Worm (Caenorhabditis elegans) whole organism, L4/young adult: ENCODE data around the gene gst-37.

Experiments used
- W03F9.2 ChIP-seq: fragments of 150-350 bp; optimal IDR thresholded peaks from 2 replicates; lab custom pipeline; 2014; ENCODE audit warnings: missing biosample characterization, missing genetic modification characterization
- dao-5 ChIP-seq: sonication (generic microtip); optimal IDR thresholded peaks from 2 replicates; lab custom pipeline; 2016; ENCODE audit warnings: missing genotype, missing genetic modification characterization, moderate library complexity, missing compliant biosample characterization
- him-1 ChIP-seq: sonication (generic microtip); optimal IDR thresholded peaks from 2 replicates; lab custom pipeline; 2016; ENCODE audit warnings: missing genotype, missing genetic modification reagents, missing genetic modification characterization, missing compliant biosample characterization

gst-37 gene

DNA sequence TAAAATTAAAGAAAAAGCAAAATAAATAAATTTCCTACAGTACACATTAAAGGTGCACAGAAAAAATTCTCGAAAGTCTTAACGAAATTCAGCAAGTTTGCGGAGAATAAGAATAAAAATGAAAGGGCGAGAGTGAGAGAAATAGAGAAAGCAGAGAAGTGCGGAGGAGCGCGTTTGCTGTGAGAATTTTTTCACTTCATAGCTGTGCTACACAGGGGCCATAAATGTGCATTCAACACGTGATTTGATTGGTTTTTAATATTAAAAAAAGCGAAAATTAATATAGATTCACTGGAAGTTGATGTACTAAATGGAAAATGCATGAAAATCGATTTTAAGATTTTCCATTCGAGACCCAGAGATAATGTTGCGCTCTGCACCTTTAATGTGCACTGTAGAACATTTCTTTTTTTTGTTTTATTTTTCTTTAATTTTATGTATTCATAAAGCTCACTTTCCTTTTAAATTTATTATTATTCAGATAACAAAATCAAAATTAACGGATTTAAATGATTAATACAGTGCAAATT is 3.3 kb upstream of the gst-37 start, which contains the start of gene Y32G9A.2:
Y32G9A.2 (plus strand) TSS at position 480 of the 530 bp plus-strand sequence.
- TF ChIP-seq dao-5 (tag; lab: Kevin White, UChicago) (no peak), W03F9.2 (tag; lab: Kevin White, UChicago) (no peak), him-1 (tag; lab: Kevin White, UChicago) (no peak)

DNA sequence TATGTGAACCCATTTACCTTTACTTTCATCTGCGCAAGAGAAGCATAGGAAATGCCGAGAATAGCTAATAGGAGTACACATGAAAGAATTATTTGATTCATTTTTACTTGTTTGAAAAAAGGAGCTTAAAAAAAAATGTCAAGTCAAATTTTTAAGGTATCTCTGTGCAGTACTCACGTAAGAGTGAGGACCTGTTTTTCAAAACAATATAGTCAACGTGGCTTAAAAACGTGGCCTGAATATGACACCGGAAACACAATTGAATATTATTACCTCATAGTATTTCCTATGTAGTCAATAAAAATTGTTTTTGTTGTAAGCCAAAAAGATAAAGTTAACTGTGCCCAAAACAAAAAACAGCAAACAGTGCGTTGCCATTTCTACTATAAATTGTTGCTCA is 1.3 kb upstream of the gst-37 start, which contains the start of gene Y32G9A.12:
Y32G9A.12 (minus strand) TSS at position 101 of the 400 bp plus-strand sequence.
- TF ChIP-seq him-1 (tag; lab: Kevin White, UChicago) (no peak), W03F9.2 (tag; lab: Kevin White, UChicago) (no peak), dao-5 (tag; lab: Kevin White, UChicago) (no peak)

DNA sequence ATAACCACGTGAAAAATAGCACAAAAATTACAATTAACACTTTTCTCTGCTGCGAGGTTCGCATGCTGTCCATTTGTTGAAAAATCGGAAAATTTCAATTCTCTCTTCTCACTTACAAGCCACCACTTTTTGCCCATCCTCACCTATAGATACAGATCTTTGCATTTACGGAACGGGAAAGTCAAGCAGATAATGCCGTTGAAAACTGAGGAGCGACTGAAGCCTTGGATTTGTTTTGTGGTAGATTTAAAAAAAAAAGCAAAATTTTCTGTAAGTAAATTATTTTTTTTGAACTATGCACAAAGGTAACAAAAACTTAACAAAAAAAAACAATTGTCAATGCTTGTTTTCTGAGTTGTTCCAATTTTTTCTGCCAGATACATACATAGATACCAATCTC is 4.1 kb downstream of the gst-37 start, which contains the start of gene T06A1.1:
T06A1.1 (minus strand) TSS at position 101 of the 400 bp plus-strand sequence.
- TF ChIP-seq W03F9.2 (tag; lab: Kevin White, UChicago) = no peak
- TF ChIP-seq dao-5 (tag; lab: Kevin White, UChicago) = no peak
- no peak for TF ChIP-seq him-1 (tag; lab: Kevin White, UChicago)

DNA sequence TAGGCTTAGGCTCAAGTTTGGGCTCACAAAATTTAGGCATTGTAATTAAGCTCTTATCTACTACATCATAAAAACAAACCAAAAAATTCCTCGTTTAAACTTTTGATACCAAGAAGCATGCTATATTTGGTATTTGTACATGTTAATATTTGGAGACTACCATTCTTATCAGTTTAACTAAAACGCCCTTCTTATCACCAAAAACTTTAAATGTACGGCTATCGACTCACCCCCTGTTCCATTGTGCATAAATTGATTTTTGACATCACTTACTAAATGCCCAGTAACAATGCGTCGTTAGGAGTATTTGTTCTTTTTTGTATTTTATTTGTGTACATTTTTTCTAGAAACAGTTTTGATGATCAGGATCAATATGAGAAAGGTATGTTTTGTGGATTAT is 5.6 kb downstream of the gst-37 start, which contains the start of gene T06A1.5:
T06A1.5 (plus strand) TSS at position 209 of the 400 bp plus-strand sequence.
- TF ChIP-seq him-1 (tag; lab: Kevin White, UChicago) (no peak), dao-5 (tag; lab: Kevin White, UChicago) (no peak), W03F9.2 (tag; lab: Kevin White, UChicago) (no peak)

DNA sequence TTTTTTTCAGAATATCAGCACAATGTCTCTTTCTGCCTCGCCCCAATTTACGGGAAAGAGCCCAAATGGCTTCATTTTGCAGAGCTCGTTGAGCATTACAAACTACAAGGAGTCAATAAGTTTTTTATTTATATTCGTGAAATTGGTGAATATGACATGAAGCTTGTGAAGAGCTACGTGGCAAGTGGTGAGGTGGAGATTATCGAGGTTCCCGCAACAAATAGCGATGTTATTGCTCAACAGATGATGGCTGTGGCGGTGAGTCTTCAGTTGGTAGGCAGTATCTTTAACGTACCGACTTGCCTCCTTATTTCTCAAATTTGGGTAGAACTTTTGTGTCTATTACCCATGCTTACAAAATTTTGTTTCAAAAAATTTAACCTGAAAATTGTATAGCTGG is 7.1 kb downstream of the gst-37 start:
- TF ChIP-seq dao-5 (tag; lab: Kevin White, UChicago) (no peak), him-1 (tag; lab: Kevin White, UChicago) (no peak), W03F9.2 (tag; lab: Kevin White, UChicago) (no peak)

DNA sequence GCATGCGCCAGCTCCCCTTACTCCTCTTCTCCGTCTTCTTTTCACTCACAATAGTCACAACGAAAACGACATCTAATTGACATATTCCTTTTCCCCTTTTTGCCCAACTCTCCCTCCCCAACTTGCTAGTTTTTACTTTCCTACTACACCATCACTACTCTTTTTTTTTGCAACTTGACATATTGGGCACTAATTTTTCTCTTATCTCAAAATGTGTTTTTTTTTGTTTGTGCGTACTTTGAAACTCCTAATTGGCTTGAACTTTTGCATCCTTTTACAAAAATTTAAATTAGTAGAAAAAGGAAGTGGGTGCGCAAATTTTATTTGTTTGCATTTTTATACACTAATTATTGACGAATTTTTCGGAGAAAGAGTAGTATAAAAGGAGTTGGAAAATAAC is 14.1 kb downstream of the gst-37 start:
- TF ChIP-seq W03F9.2 (tag; lab: Kevin White, UChicago) (no peak), dao-5 (tag; lab: Kevin White, UChicago) (no peak), him-1 (tag; lab: Kevin White, UChicago) (no peak)

DNA sequence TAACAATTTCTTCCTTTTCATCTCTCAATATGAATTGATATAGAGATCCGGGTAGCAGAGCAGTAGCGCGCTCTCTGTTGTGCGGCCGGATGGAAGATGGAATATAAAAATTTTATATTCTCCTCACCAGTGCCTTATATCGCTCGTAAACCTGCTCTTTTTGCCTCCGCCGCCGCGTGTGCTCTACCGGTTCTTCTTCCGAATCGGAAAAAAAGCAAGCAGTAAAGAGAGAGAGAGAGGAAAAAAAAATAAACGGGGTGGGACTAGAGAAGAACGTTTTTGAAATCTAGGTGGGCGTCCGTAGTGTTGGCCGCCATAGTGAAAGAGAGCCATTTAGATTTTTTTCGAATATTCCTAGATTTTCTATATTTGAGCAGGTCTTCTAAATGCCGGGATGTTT is 16.5 kb downstream of the gst-37 start, which contains the start of gene glb-25:
glb-25 (plus strand) TSS at position 301 of the 400 bp plus-strand sequence.
- TF ChIP-seq dao-5 (tag; lab: Kevin White, UChicago) (no peak), him-1 (tag; lab: Kevin White, UChicago) (no peak), W03F9.2 (tag; lab: Kevin White, UChicago) (no peak)

DNA sequence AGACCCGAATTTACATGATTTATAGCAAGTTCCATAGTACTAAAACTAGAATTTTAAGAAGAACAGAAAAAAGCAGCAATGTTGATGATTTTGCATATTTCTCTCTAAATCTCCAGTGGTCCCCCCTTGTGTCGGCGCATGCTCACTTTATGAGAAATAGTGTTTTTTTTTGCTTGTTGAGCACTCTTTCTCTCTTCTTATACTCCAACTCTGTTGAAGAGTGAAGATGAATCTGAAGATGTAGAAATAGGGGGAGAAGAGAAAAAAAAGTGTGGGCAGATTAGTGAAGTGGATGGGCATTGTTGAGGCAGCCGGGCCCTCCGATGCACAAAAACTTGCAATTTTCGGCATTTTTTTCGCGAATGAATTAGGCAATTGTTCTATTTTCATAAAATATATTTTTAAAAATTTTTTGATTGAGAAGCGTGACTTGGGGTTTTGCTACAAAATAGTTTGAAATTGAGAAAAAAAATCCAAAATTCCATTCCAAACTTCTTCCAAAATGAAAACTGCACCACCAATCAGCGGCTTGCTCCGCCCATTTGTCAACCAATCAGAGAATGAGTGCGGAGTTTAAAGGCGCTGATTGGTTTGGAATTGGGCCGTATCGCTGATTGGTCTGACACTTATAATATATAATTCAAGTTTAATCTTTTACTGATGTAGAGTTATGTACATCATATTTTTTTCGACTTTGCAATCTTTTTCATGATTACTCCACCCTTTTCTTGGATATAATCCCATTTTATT is 19.2 kb downstream of the gst-37 start:
- no peak for TF ChIP-seq him-1 (tag; lab: Kevin White, UChicago)
- TF ChIP-seq dao-5 (tag; lab: Kevin White, UChicago) = no peak
- no peak for TF ChIP-seq W03F9.2 (tag; lab: Kevin White, UChicago)

DNA sequence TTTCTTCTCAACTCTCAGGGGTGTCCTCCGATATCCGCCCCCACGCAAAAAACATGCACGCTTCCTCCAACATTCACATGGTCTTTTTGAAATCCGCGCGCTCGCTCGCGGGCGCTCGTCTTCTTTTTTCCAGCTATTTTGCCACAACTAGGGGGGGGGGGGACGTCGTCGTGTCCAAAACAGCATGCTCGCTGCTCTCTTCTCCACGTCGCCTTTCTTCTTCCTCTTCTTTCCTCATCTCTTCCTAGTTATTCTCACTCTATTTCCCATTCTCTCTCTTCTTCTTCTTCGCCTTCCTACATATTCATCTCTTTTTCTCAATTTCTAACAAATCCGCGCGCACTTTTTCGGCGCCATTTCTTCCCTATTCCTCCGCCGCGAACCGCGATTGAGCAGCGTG is 22.0 kb downstream of the gst-37 start:
- TF ChIP-seq him-1 (tag; lab: Kevin White, UChicago) (peak; percentile 48), W03F9.2 (tag; lab: Kevin White, UChicago) (no peak)

DNA sequence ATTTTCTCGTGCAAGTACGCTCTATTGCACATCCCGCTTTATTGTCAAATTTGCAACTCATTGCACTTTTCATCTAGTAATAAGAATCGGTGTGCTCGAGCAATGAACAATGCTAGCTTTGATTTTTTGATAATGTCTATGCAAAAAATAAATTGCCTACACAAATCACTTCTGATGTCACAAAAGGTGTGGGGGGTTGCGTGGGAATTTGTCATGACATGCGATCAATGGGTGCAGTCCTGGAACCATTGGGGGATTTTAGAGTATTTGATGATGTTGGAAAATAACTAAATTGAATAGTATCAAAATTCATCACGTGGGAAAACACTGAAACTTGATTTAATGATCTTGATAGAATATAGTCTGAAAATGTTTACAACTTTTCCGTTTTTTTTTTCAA is 24.5 kb downstream of the gst-37 start:
- TF ChIP-seq dao-5 (tag; lab: Kevin White, UChicago) (no peak), W03F9.2 (tag; lab: Kevin White, UChicago) (no peak), him-1 (tag; lab: Kevin White, UChicago) (no peak)

DNA sequence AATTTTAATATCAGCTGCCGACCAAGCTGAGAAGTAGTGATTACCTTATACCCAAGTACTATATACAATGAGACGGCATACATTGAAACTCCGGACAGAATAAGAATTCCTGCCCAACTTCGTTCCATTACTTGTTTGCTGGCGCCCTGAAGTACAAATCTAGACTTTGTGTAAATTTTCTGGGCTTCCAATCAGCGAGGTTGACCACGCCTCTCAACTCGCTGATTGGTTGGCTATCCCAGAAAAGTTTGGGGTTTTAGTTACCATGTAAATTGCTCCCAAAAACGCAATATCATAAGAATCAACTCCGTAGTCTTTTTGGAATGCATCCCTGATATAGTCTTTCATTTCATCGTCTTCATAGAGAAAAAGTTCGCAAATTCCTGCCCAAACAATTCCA is 33.8 kb downstream of the gst-37 start:
- TF ChIP-seq him-1 (tag; lab: Kevin White, UChicago) = no peak
- TF ChIP-seq dao-5 (tag; lab: Kevin White, UChicago) = no peak
- TF ChIP-seq W03F9.2 (tag; lab: Kevin White, UChicago) = no peak

DNA sequence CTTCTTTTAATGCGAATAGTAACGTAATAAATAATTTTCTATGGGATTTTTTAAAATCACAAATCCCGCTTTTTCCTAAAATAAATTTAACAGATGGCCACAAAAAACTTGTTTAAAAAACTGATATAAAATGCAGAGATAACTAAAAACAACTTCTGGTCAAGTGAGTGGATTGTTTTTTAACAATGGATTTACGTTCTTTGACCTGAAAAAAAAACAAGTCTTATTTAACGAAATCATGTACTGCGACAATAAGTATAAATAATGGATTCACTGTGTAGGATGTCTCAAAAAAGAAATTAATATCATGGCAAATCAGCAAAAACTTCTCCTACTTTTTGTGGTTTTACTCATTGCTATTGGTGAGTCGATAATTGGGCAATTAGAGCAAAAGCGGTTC is 35.7 kb downstream of the gst-37 start, which contains the start of gene fipr-25:
fipr-25 (plus strand) TSS at position 301 of the 400 bp plus-strand sequence.
- TF ChIP-seq W03F9.2 (tag; lab: Kevin White, UChicago) (no peak), dao-5 (tag; lab: Kevin White, UChicago) (no peak), him-1 (tag; lab: Kevin White, UChicago) (no peak)

DNA sequence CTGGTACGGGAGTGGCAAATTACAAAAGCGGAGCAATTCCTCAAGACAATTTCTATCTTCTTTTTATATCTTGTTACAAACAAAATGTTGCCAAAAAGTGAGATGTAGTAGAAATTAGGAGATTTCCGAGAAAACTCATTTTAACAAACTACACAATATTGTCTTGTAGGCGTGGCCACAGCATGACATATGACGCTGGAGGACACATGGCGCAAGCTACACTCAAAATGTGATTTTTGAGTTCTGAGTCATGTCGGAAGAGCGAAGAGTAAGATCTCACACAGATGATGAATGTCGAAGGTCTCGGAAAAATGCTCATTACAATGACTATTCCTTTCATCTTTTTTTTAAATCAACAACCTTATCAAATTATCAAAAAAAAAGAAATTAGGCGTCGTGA is 40.0 kb downstream of the gst-37 start, which contains the start of gene Y40B10B.1:
Y40B10B.1 (minus strand) TSS at position 101 of the 400 bp plus-strand sequence.
- no peak for TF ChIP-seq him-1 (tag; lab: Kevin White, UChicago)
- TF ChIP-seq dao-5 (tag; lab: Kevin White, UChicago) = no peak
- no peak for TF ChIP-seq W03F9.2 (tag; lab: Kevin White, UChicago)
